Worm (Caenorhabditis elegans) whole organism, L4/young adult: ENCODE results near the gene otpl-1.

Source experiments
- W03F9.2 ChIP-seq: fragments of 150-350 bp; optimal IDR thresholded peaks from 2 replicates; lab custom pipeline; 2014; ENCODE audit warnings: missing biosample characterization, missing genetic modification characterization
- him-1 ChIP-seq: sonication (generic microtip); optimal IDR thresholded peaks from 2 replicates; lab custom pipeline; 2016; ENCODE audit warnings: missing genotype, missing genetic modification reagents, missing genetic modification characterization, missing compliant biosample characterization

ce11 chrIV:3548315-3548714 lies 20.5 kb upstream of the otpl-1 start:
- TF ChIP-seq W03F9.2 (tag; lab: Kevin White, UChicago), result no peak
- no peak for TF ChIP-seq him-1 (tag; lab: Kevin White, UChicago)
